Fruit fly (Drosophila melanogaster) whole organism, embryonic: Measurements from ENCODE around the gene CG15431.

Experiments used
- Antp ChIP-seq: fragments of 200-800 bp; sonication (Bioruptor generic); optimal IDR thresholded peaks from 3 replicates; lab custom pipeline; 2016; ENCODE audit warnings: missing biosample characterization, missing genetic modification characterization
- B-H1 ChIP-seq: fragments of 200-800 bp; sonication (Bioruptor generic); IDR thresholded peaks from 3 replicates; pipeline ENCODE4 v1.3.6; 2022; ENCODE audit warnings: missing biosample characterization, missing genetic modification characterization
- CG11093 ChIP-seq: fragments of 200-800 bp; sonication (Bioruptor generic); IDR thresholded peaks from 3 replicates; pipeline ENCODE4 v1.3.6; 2022; ENCODE audit warnings: missing biosample characterization, missing genetic modification characterization
- CG11456 ChIP-seq: fragments of 200-800 bp; sonication (Bioruptor generic); IDR thresholded peaks from 3 replicates; pipeline ENCODE4 v1.3.6; 2022; ENCODE audit warnings: missing biosample characterization, missing genetic modification characterization
- CG12071 ChIP-seq: fragments of 200-800 bp; sonication (Bioruptor generic); optimal IDR thresholded peaks from 3 replicates; lab custom pipeline; 2018; ENCODE audit warnings: missing biosample characterization, mild to moderate bottlenecking, missing genetic modification characterization
- CG13894 ChIP-seq: fragments of 200-800 bp; sonication (Bioruptor generic); optimal IDR thresholded peaks from 3 replicates; lab custom pipeline; 2018; ENCODE audit warnings: missing biosample characterization, mild to moderate bottlenecking, missing genetic modification characterization, moderate library complexity
- CG14441 ChIP-seq: fragments of 200-800 bp; sonication (Bioruptor generic); IDR thresholded peaks from 2 replicates; pipeline ENCODE4 v1.3.6; 2022; ENCODE audit warnings: missing biosample characterization, missing genetic modification characterization
- CG1529 ChIP-seq: fragments of 200-800 bp; sonication (Bioruptor generic); optimal IDR thresholded peaks from 3 replicates; lab custom pipeline; 2018; ENCODE audit warnings: missing biosample characterization, missing genetic modification characterization
- CG16779 ChIP-seq: fragments of 200-800 bp; sonication (Bioruptor generic); IDR thresholded peaks from 2 replicates; pipeline ENCODE4 v1.3.6; 2022; ENCODE audit warnings: missing biosample characterization, missing genetic modification characterization
- CG16815 ChIP-seq: fragments of 200-800 bp; sonication (Bioruptor generic); optimal IDR thresholded peaks from 3 replicates; lab custom pipeline; 2017; ENCODE audit warnings: missing biosample characterization, mild to moderate bottlenecking, missing genetic modification characterization
- CG18011 ChIP-seq: fragments of 200-800 bp; sonication (Bioruptor generic); optimal IDR thresholded peaks from 2 replicates; lab custom pipeline; 2017; ENCODE audit warnings: missing biosample characterization, missing genetic modification characterization, mild to moderate bottlenecking, moderate library complexity, missing genotype
- CG18619 ChIP-seq: fragments of 200-800 bp; sonication (Bioruptor generic); optimal IDR thresholded peaks from 3 replicates; lab custom pipeline; 2017; ENCODE audit warnings: missing biosample characterization, mild to moderate bottlenecking, missing genetic modification characterization
- CG2202 ChIP-seq: fragments of 200-800 bp; sonication (Bioruptor generic); optimal IDR thresholded peaks from 2 replicates; lab custom pipeline; 2018; ENCODE audit warnings: missing biosample characterization, mild to moderate bottlenecking, missing genetic modification characterization
- CG32772 ChIP-seq: fragments of 200-800 bp; sonication (Bioruptor generic); IDR thresholded peaks from 2 replicates; pipeline ENCODE4 v1.3.6; 2022; ENCODE audit warnings: missing biosample characterization, missing genetic modification characterization
- CG6175 ChIP-seq: fragments of 200-800 bp; sonication (Bioruptor generic); IDR thresholded peaks from 3 replicates; pipeline ENCODE4 v1.3.6; 2022; ENCODE audit warnings: missing biosample characterization, missing genetic modification characterization
- CG6254 ChIP-seq: fragments of 200-800 bp; sonication (Bioruptor generic); optimal IDR thresholded peaks from 3 replicates; lab custom pipeline; 2017; ENCODE audit warnings: mild to moderate bottlenecking, missing biosample characterization, missing genetic modification reagents, missing genetic modification characterization
- CG7271 ChIP-seq: fragments of 200-800 bp; sonication (Bioruptor generic); optimal IDR thresholded peaks from 2 replicates; lab custom pipeline; 2018; ENCODE audit warnings: missing biosample characterization, mild to moderate bottlenecking, missing genetic modification characterization, moderate library complexity
- CG7556 ChIP-seq: fragments of 200-800 bp; sonication (Bioruptor generic); optimal IDR thresholded peaks from 2 replicates; lab custom pipeline; 2017; ENCODE audit warnings: missing biosample characterization, mild to moderate bottlenecking, missing genetic modification characterization
- CG8089 ChIP-seq: fragments of 200-800 bp; sonication (Bioruptor generic); optimal IDR thresholded peaks from 3 replicates; lab custom pipeline; 2016; ENCODE audit warnings: missing biosample characterization, missing genetic modification characterization
- CG8765 ChIP-seq: fragments of 200-800 bp; sonication (Bioruptor generic); IDR thresholded peaks from 2 replicates; pipeline ENCODE4 v1.3.6; 2022; ENCODE audit warnings: missing biosample characterization, missing genetic modification characterization
- CG9609 ChIP-seq: fragments of 200-800 bp; sonication (Bioruptor generic); optimal IDR thresholded peaks from 3 replicates; lab custom pipeline; 2016; ENCODE audit warnings: missing biosample characterization, missing genetic modification characterization
- Elba2 ChIP-seq: fragments of 200-800 bp; sonication (Bioruptor generic); optimal IDR thresholded peaks from 3 replicates; lab custom pipeline; 2016; ENCODE audit warnings: missing biosample characterization, missing genetic modification characterization
- Fer3 ChIP-seq: fragments of 200-800 bp; sonication (Bioruptor generic); optimal IDR thresholded peaks from 2 replicates; lab custom pipeline; 2018; ENCODE audit warnings: missing biosample characterization, mild to moderate bottlenecking, missing genetic modification characterization, moderate library complexity
- Hsf ChIP-seq: fragments of 200-800 bp; sonication (Bioruptor generic); optimal IDR thresholded peaks from 3 replicates; lab custom pipeline; 2016; ENCODE audit warnings: missing biosample characterization, missing genetic modification characterization
- Kr ChIP-seq: fragments of 200-800 bp; sonication (Bioruptor generic); optimal IDR thresholded peaks from 2 replicates; lab custom pipeline; 2017; ENCODE audit warnings: missing biosample characterization, mild to moderate bottlenecking, missing genetic modification characterization
- MTF-1 ChIP-seq: fragments of 200-800 bp; sonication (Bioruptor generic); optimal IDR thresholded peaks from 2 replicates; lab custom pipeline; 2018; ENCODE audit warnings: missing biosample characterization, mild to moderate bottlenecking, missing genetic modification characterization, borderline replicate concordance
- NK7.1 ChIP-seq: fragments of 200-800 bp; sonication (Bioruptor generic); optimal IDR thresholded peaks from 3 replicates; lab custom pipeline; 2016; ENCODE audit warnings: missing biosample characterization, missing genetic modification characterization
- Pdp1 ChIP-seq, 2 experiments: fragments of 200-800 bp; sonication (Bioruptor generic); optimal IDR thresholded peaks; 3 replicates each; lab custom pipeline; 2016; ENCODE audit warnings: missing biosample characterization in 2 of 2, missing genetic modification characterization in 2 of 2, mild to moderate bottlenecking in 1 of 2, moderate library complexity in 1 of 2
- Ptx1 ChIP-seq: fragments of 200-800 bp; sonication (Bioruptor generic); IDR thresholded peaks from 2 replicates; pipeline ENCODE4 v1.3.6; 2022; ENCODE audit warnings: missing biosample characterization, missing genetic modification characterization
- Ssrp ChIP-seq: fragments of 200-800 bp; sonication (Bioruptor generic); optimal IDR thresholded peaks from 2 replicates; lab custom pipeline; 2018; ENCODE audit warnings: missing biosample characterization, mild to moderate bottlenecking, missing genetic modification characterization, moderate library complexity
- Trl ChIP-seq, 3 experiments: fragments of >200 bp in 2 of 3; fragments of 200-800 bp in 1 of 3; sonication (Bioruptor generic) in 1 of 3; optimal IDR thresholded peaks; 2 replicates in 1 of 3; 3 replicates in 2 of 3; lab custom pipeline; 2016 to 2017; ENCODE audit warnings: missing biosample characterization in 1 of 3, missing genetic modification characterization in 1 of 3
- ato ChIP-seq: fragments of 200-800 bp; sonication (Bioruptor generic); IDR thresholded peaks from 2 replicates; pipeline ENCODE4 v1.3.6; 2022; ENCODE audit warnings: missing biosample characterization, missing genetic modification characterization; ENCODE audit not compliant: partially characterized antibody
- cato ChIP-seq: fragments of 200-800 bp; sonication (Bioruptor generic); optimal IDR thresholded peaks from 2 replicates; lab custom pipeline; 2016; ENCODE audit warnings: missing biosample characterization, missing genetic modification characterization, borderline replicate concordance
- dati ChIP-seq: fragments of 200-800 bp; sonication (Bioruptor generic); IDR thresholded peaks from 2 replicates; pipeline ENCODE4 v1.3.6; 2022; ENCODE audit warnings: missing biosample characterization, missing genetic modification characterization
- dimm ChIP-seq: fragments of 200-800 bp; sonication (Bioruptor generic); IDR thresholded peaks from 2 replicates; pipeline ENCODE4 v1.3.6; 2022; ENCODE audit warnings: missing biosample characterization, missing genetic modification characterization
- fu2 ChIP-seq: fragments of 200-800 bp; sonication (Bioruptor generic); optimal IDR thresholded peaks from 2 replicates; lab custom pipeline; 2016; ENCODE audit warnings: missing biosample characterization, missing genetic modification characterization
- hb ChIP-seq: fragments of 200-800 bp; sonication (Bioruptor generic); IDR thresholded peaks from 3 replicates; pipeline ENCODE4 v1.3.6; 2022; ENCODE audit warnings: missing biosample characterization, missing genetic modification characterization; ENCODE audit not compliant: partially characterized antibody
- otp ChIP-seq: fragments of 200-800 bp; sonication (Bioruptor generic); IDR thresholded peaks from 3 replicates; pipeline ENCODE4, ENCODE4 v1.3.6; 2022; ENCODE audit warnings: missing biosample characterization, missing genetic modification characterization
- pnt ChIP-seq: fragments of 200-800 bp; sonication (Bioruptor generic); optimal IDR thresholded peaks from 3 replicates; lab custom pipeline; 2016; ENCODE audit warnings: missing biosample characterization, missing genetic modification characterization
- sd ChIP-seq: fragments of 200-800 bp; sonication (Bioruptor generic); optimal IDR thresholded peaks from 3 replicates; lab custom pipeline; 2018; ENCODE audit warnings: missing biosample characterization, mild to moderate bottlenecking, missing genetic modification characterization, moderate library complexity
- sim ChIP-seq: fragments of 200-800 bp; sonication (Bioruptor generic); IDR thresholded peaks from 2 replicates; pipeline ENCODE4 v1.3.6; 2022; ENCODE audit warnings: missing biosample characterization, missing genetic modification characterization
- sima ChIP-seq: fragments of 200-800 bp; sonication (Bioruptor generic); optimal IDR thresholded peaks from 2 replicates; lab custom pipeline; 2016; ENCODE audit warnings: missing biosample characterization, missing genetic modification characterization
- slbo ChIP-seq: fragments of 200-800 bp; sonication (Bioruptor generic); IDR thresholded peaks from 2 replicates; pipeline ENCODE4 v1.3.6; 2022; ENCODE audit warnings: missing biosample characterization, missing genetic modification characterization
- sqz ChIP-seq: fragments of 200-800 bp; sonication (Bioruptor generic); optimal IDR thresholded peaks from 3 replicates; lab custom pipeline; 2018; ENCODE audit warnings: missing biosample characterization, mild to moderate bottlenecking, missing genetic modification characterization
- stc ChIP-seq: fragments of 200-800 bp; sonication (Bioruptor generic); IDR thresholded peaks from 2 replicates; pipeline ENCODE4 v1.3.6; 2022; ENCODE audit warnings: missing biosample characterization, missing genetic modification characterization
- stwl ChIP-seq: fragments of 200-800 bp; sonication (Bioruptor generic); optimal IDR thresholded peaks from 3 replicates; lab custom pipeline; 2018; ENCODE audit warnings: missing biosample characterization, mild to moderate bottlenecking, missing genetic modification characterization, moderate library complexity
- tll ChIP-seq, 2 experiments: fragments of 200-800 bp in 1 of 2; fragments of >200 bp in 1 of 2; sonication (Bioruptor generic) in 1 of 2; optimal IDR thresholded peaks; 2 replicates each; lab custom pipeline; 2017 to 2019; ENCODE audit warnings: missing biosample characterization in 2 of 2, missing genetic modification characterization in 2 of 2, mild to moderate bottlenecking in 1 of 2, moderate library complexity in 1 of 2
- usp ChIP-seq: fragments of >200 bp; optimal IDR thresholded peaks from 2 replicates; lab custom pipeline; 2017; ENCODE audit warnings: missing biosample characterization, missing genetic modification characterization
- vvl ChIP-seq: fragments of 200-800 bp; sonication (Bioruptor generic); IDR thresholded peaks from 2 replicates; pipeline ENCODE4 v1.3.6; 2022; ENCODE audit warnings: missing biosample characterization, missing genetic modification characterization

CG15431 gene

dm6 chr2L:4371516-4372136 lies 69.5 kb downstream of the CG15431 start (continued):
- TF ChIP-seq otp (GFP tag; lab: Robert Waterston, UW) (no peak), Hsf (no peak), Kr (peak; percentile 80), Trl (optimal IDR thresholded peaks at IDR 0.05; lab: Kevin White, UChicago) (peak; percentile 61 to 95), Trl (GFP tag; optimal IDR thresholded peaks at IDR 0.05; lab: Kevin White, UChicago) (peak; percentile 17), usp (no peak), sqz (peak; percentile 47), CG8089 (GFP tag; lab: Kevin White, UChicago) (no peak), CG11456 (GFP tag; lab: Robert Waterston, UW) (no peak), CG1529 (GFP tag; lab: Kevin White, UChicago) (peak; percentile 67), hb (peak; percentile 66; the same call in 1 of the 3 replicates), Elba2 (peak; percentile 60), MTF-1 (GFP tag; lab: Kevin White, UChicago) (no peak), CG11093 (0 out of 3 replicates have a peak, but pooled peaks have one; percentile 15), sim (GFP tag; lab: Robert Waterston, UW) (peak; percentile 25; the same call in 1 of the 2 replicates), CG7556 (GFP tag; lab: Kevin White, UChicago) (peak; percentile 75), CG6254 (GFP tag; lab: Kevin White, UChicago) (peak; percentile 14), vvl (peak; percentile 58), CG8765 (GFP tag; lab: Robert Waterston, UW) (peak; percentile 47; the same call in 1 of the 2 replicates), stwl (tag; lab: Kevin White, UChicago) (peak; percentile 15), ato (no peak), CG9609 (no peak), Ptx1 (GFP tag; lab: Robert Waterston, UW) (peak; percentile 56), B-H1 (GFP tag; lab: Robert Waterston, UW) (no peak), Antp (no peak), tll (GFP tag; optimal IDR thresholded peaks at IDR 0.05; lab: Kevin White, UChicago) (peak; percentile 23 to 67), CG16779 (GFP tag; lab: Robert Waterston, UW) (no peak), CG13894 (tag; lab: Kevin White, UChicago) (no peak), pnt (GFP tag; lab: Kevin White, UChicago) (no peak), Fer3 (tag; lab: Kevin White, UChicago) (no peak), Ssrp (tag; lab: Kevin White, UChicago) (peak; percentile 69), CG18011 (GFP tag; lab: Kevin White, UChicago) (no peak), stc (GFP tag; lab: Robert Waterston, UW) (peak; percentile 52; the same call in 1 of the 2 replicates), CG14441 (GFP tag; lab: Robert Waterston, UW) (peak; percentile 36; the same call in 1 of the 2 replicates), CG16815 (peak; percentile 62), CG12071 (GFP tag; lab: Kevin White, UChicago) (no peak), fu2 (no peak), sd (peak; percentile 49), CG32772 (GFP tag; lab: Robert Waterston, UW) (no peak), CG2202 (peak; percentile 62), slbo (GFP tag; lab: Robert Waterston, UW) (0 out of 2 replicates have a peak, but pooled peaks have one; percentile 8), cato (GFP tag; lab: Kevin White, UChicago) (peak; percentile 24), CG7271 (tag; lab: Kevin White, UChicago) (peak; percentile 44), CG18619 (peak; percentile 46), dimm (GFP tag; lab: Robert Waterston, UW) (no peak), sima (GFP tag; lab: Kevin White, UChicago) (no peak), dati (no peak), NK7.1 (GFP tag; lab: Kevin White, UChicago) (no peak), Pdp1 (GFP tag; optimal IDR thresholded peaks at IDR 0.05; lab: Kevin White, UChicago) (no peak), CG6175 (peak; percentile 51; the same call in 1 of the 3 replicates)
